Fruit fly (Drosophila melanogaster): ENCODE measurements around the gene MED18.

DNA sequence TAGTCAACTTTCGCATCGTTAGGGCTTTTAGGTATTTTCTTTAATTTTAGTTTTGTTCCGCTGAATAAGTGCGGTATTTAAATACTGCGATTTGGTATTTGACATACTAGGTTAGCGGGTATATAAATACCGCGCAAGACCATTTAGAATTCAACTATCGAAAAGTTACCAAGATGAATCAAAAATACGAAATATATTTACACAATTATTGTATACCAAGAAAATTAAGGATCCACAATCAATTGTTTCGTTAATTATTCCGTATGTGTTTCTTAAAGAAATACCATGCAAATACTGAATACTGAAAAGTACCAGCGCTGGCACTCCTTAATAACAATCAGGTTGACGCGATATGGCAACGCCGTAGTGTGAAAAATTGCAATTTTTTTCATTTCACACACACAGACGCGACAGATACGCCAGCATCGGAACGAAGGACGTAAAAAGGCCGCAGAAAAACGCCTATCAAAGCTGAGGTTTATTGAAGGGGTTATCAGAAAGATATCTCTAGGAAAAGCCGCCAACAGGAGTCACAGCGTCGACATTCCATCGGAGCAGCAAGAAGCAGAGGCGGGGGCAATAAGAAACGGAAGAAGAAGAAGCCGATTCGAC lies 7.9 kb downstream of the MED18 start, which contains the start of the genes Pgam5 and Vps26:
- TF ChIP-seq toe (GFP tag; optimal IDR thresholded peaks at IDR 0.05) (no peak), CG11617 (GFP tag; optimal IDR thresholded peaks at IDR 0.05) (no peak), CG1620 (GFP tag; optimal IDR thresholded peaks at IDR 0.05) (no peak), CG7101 (tag; optimal IDR thresholded peaks at IDR 0.05) (no peak), Crg-1 (GFP tag; optimal IDR thresholded peaks at IDR 0.05) (no peak), ovo (GFP tag; optimal IDR thresholded peaks at IDR 0.05) (no peak), Hr96 (GFP tag; optimal IDR thresholded peaks at IDR 0.05) (no peak), kay (GFP tag; ENCODE audit: borderline replicate concordance) (no peak), CG12768 (GFP tag; optimal IDR thresholded peaks at IDR 0.05) (no peak), tj (GFP tag; optimal IDR thresholded peaks at IDR 0.05) (peak; percentile 67), bab1 (GFP tag; optimal IDR thresholded peaks at IDR 0.05) (no peak), Mnt (GFP tag; optimal IDR thresholded peaks at IDR 0.05) (peak; percentile 52), CG14711 (tag; optimal IDR thresholded peaks at IDR 0.05) (peak; percentile 5), CG33017 (tag; optimal IDR thresholded peaks at IDR 0.05) (no peak)
